Fruit fly (Drosophila melanogaster): Measurements from ENCODE around the gene CG14443.
A peak's percentile ranks its signal among the peaks of the same experiment; 100 is the strongest.

Gene CG14443

DNA sequence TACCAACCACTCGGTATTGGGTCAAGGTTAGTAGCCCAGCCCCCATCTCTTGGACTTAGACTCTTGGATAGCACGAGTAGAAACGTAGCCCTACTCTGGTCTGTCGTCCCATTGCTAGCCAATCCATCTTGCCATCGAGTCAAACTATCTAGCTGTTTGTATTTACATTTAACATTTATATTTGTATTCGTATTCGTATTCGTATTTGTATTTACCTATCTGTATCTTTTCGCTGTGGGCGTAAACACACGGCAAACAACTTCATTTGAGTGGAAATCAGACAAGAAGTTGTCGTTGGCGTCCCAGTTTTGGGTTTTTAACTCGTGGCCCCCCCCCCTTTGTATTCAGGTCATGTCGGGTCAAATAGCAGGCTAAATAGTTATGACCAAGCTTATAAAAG is 19.5 kb upstream of the CG14443 start:
- TF ChIP-seq Oaz (GFP tag; IDR thresholded peaks at IDR 0.05) (no peak), HLHmδ (GFP tag; optimal IDR thresholded peaks at IDR 0.05) (no peak), CG32772 (GFP tag; IDR thresholded peaks at IDR 0.05) (no peak), CG6689 (GFP tag; IDR thresholded peaks at IDR 0.05) (no peak), CG10565 (GFP tag; optimal IDR thresholded peaks at IDR 0.05) (no peak), ewg (GFP tag; optimal IDR thresholded peaks at IDR 0.05) (no peak), pfk (GFP tag; optimal IDR thresholded peaks at IDR 0.05) (no peak), CG14860 (GFP tag; IDR thresholded peaks at IDR 0.05; ENCODE audit: partially characterized antibody) (no peak), CG8281 (tag; optimal IDR thresholded peaks at IDR 0.05) (peak; percentile 20), ci (GFP tag; IDR thresholded peaks at IDR 0.05) (no peak), NC2α (GFP tag; optimal IDR thresholded peaks at IDR 0.05) (no peak), HmgD (GFP tag; optimal IDR thresholded peaks at IDR 0.05) (no peak), sd (tag; optimal IDR thresholded peaks at IDR 0.05) (peak; percentile 53), CG6254 (GFP tag; optimal IDR thresholded peaks at IDR 0.05) (peak; percentile 42), crp (GFP tag; optimal IDR thresholded peaks at IDR 0.05) (no peak), Xrp1 (GFP tag; IDR thresholded peaks at IDR 0.05) (peak; percentile 63), bab2 (GFP tag; optimal IDR thresholded peaks at IDR 0.05) (no peak), HmgZ (tag; optimal IDR thresholded peaks at IDR 0.05) (peak; percentile 44), zen (tag; optimal IDR thresholded peaks at IDR 0.05) (no peak), caup (GFP tag; optimal IDR thresholded peaks at IDR 0.05; ENCODE audit: severe bottlenecking) (peak; percentile 43), CG7372 (GFP tag; IDR thresholded peaks at IDR 0.05) (no peak), ara (GFP tag; IDR thresholded peaks at IDR 0.05) (peak; percentile 37; the same call in 1 of the 2 replicates), HLH54F (GFP tag; optimal IDR thresholded peaks at IDR 0.05) (no peak), CG9437 (GFP tag; optimal IDR thresholded peaks at IDR 0.05) (no peak), fru (optimal IDR thresholded peaks at IDR 0.05) (no peak), D19B (GFP tag; optimal IDR thresholded peaks at IDR 0.05) (no peak), Atf-2 (GFP tag; optimal IDR thresholded peaks at IDR 0.05) (no peak), org-1 (GFP tag; optimal IDR thresholded peaks at IDR 0.05) (peak; percentile 47), CG3838 (GFP tag; optimal IDR thresholded peaks at IDR 0.05) (no peak), chif (GFP tag; optimal IDR thresholded peaks at IDR 0.05) (peak in 1 of 2 experiments; percentile 64), ERR (GFP tag; optimal IDR thresholded peaks at IDR 0.05) (no peak), Doc2 (GFP tag; IDR thresholded peaks at IDR 0.05) (no peak), CG31365 (tag; optimal IDR thresholded peaks at IDR 0.05) (peak; percentile 45), schlank (tag; optimal IDR thresholded peaks at IDR 0.05) (peak; percentile 28), fd102C (GFP tag; optimal IDR thresholded peaks at IDR 0.05) (no peak), tio (GFP tag; optimal IDR thresholded peaks at IDR 0.05) (no peak), CoRest (tag; optimal IDR thresholded peaks at IDR 0.05) (peak; percentile 7), CG10209 (GFP tag; optimal IDR thresholded peaks at IDR 0.05) (peak; percentile 61), dysf (GFP tag; IDR thresholded peaks at IDR 0.05) (no peak; the same call in 2 of the 3 replicates), CG3847 (GFP tag; IDR thresholded peaks at IDR 0.05) (no peak), sna (GFP tag; IDR thresholded peaks at IDR 0.05; ENCODE audit: partially characterized antibody) (no peak), crol (GFP tag; IDR thresholded peaks at IDR 0.05) (no peak), lov (optimal IDR thresholded peaks at IDR 0.05) (no peak), lov (GFP tag; IDR thresholded peaks at IDR 0.05) (0 out of 3 replicates have a peak, but pooled peaks have one; percentile 43), abd-A (tag; optimal IDR thresholded peaks at IDR 0.05) (peak; percentile 14), CG42726 (GFP tag; IDR thresholded peaks at IDR 0.05; ENCODE audit: partially characterized antibody) (no peak), Dbx (GFP tag; IDR thresholded peaks at IDR 0.05) (no peak), CG2199 (GFP tag; IDR thresholded peaks at IDR 0.05) (no peak), Tbp (GFP tag; optimal IDR thresholded peaks at IDR 0.05) (no peak), sima (GFP tag; optimal IDR thresholded peaks at IDR 0.05) (no peak), Gug (GFP tag; IDR thresholded peaks at IDR 0.05) (no peak), CG18011 (GFP tag; optimal IDR thresholded peaks at IDR 0.05) (no peak)

All from whole organism, embryonic.